Worm (Caenorhabditis elegans) whole organism, late embryonic: ENCODE results near the gene Y24F12A.1.

Source experiments
- F13H6.1 ChIP-seq: sonication (generic microtip); optimal IDR thresholded peaks from 2 replicates; lab custom pipeline; 2016; ENCODE audit warnings: missing genetic modification characterization, missing compliant biosample characterization
- K02D7.2 ChIP-seq: sonication (generic microtip); optimal IDR thresholded peaks from 2 replicates; lab custom pipeline; 2017; ENCODE audit warnings: mild to moderate bottlenecking, missing genetic modification characterization, missing compliant biosample characterization
- K09A11.1 ChIP-seq: sonication (generic microtip); optimal IDR thresholded peaks from 2 replicates; lab custom pipeline; 2017; ENCODE audit warnings: antibody characterized with exemption, mild to moderate bottlenecking, missing genetic modification characterization, missing compliant biosample characterization; ENCODE audit not compliant: insufficient read depth
- T23F11.4 ChIP-seq: fragments of 200-800 bp; sonication (Bioruptor generic); optimal IDR thresholded peaks from 2 replicates; lab custom pipeline; 2018; ENCODE audit warnings: mild to moderate bottlenecking, missing genetic modification characterization, missing compliant biosample characterization
- ama-1 ChIP-seq: fragments of 150-350 bp; optimal IDR thresholded peaks from 2 replicates; lab custom pipeline; 2014
- ceh-18 ChIP-seq: sonication (generic microtip); optimal IDR thresholded peaks from 2 replicates; lab custom pipeline; 2016; ENCODE audit warnings: missing genetic modification characterization, missing compliant biosample characterization
- ceh-2 ChIP-seq: sonication (generic microtip); optimal IDR thresholded peaks from 2 replicates; lab custom pipeline; 2016; ENCODE audit warnings: missing genotype, missing genetic modification characterization, missing compliant biosample characterization
- ceh-30 ChIP-seq: fragments of 150-350 bp; optimal IDR thresholded peaks from 2 replicates; lab custom pipeline; 2014; ENCODE audit warnings: missing biosample characterization, missing genetic modification characterization
- ceh-31 ChIP-seq: sonication (generic microtip); optimal IDR thresholded peaks from 2 replicates; lab custom pipeline; 2016; ENCODE audit warnings: missing genetic modification characterization, missing compliant biosample characterization
- ceh-45 ChIP-seq: fragments of 200-800 bp; sonication (Bioruptor generic); IDR thresholded peaks from 2 replicates; pipeline ENCODE4 v1.3.6; 2022; ENCODE audit warnings: missing genetic modification reagents, missing genetic modification characterization, missing compliant biosample characterization
- ceh-48 ChIP-seq: sonication (generic microtip); optimal IDR thresholded peaks from 2 replicates; lab custom pipeline; 2016; ENCODE audit warnings: missing genetic modification characterization, inconsistent platforms, missing compliant biosample characterization
- ceh-6 ChIP-seq: fragments of 200-800 bp; sonication (Bioruptor generic); optimal IDR thresholded peaks from 2 replicates; lab custom pipeline; 2018; ENCODE audit warnings: mild to moderate bottlenecking, missing genetic modification characterization, missing compliant biosample characterization
- ceh-9 ChIP-seq: sonication (generic microtip); optimal IDR thresholded peaks from 2 replicates; lab custom pipeline; 2016; ENCODE audit warnings: mild to moderate bottlenecking, missing genetic modification characterization, inconsistent platforms, missing compliant biosample characterization
- che-1 ChIP-seq: sonication (generic microtip); optimal IDR thresholded peaks from 2 replicates; lab custom pipeline; 2016; ENCODE audit warnings: mild to moderate bottlenecking, missing genetic modification characterization, missing compliant biosample characterization
- dmd-4 ChIP-seq: sonication (generic microtip); optimal IDR thresholded peaks from 2 replicates; lab custom pipeline; 2016; ENCODE audit warnings: borderline replicate concordance, missing genetic modification characterization, missing compliant biosample characterization
- elt-2 ChIP-seq: sonication (generic microtip); optimal IDR thresholded peaks from 2 replicates; lab custom pipeline; 2016; ENCODE audit warnings: missing genetic modification reagents, missing genetic modification characterization, missing compliant biosample characterization
- fkh-6 ChIP-seq: sonication (generic microtip); optimal IDR thresholded peaks from 2 replicates; lab custom pipeline; 2016; ENCODE audit warnings: missing genetic modification characterization, missing compliant biosample characterization
- gmeb-2 ChIP-seq: sonication (generic microtip); optimal IDR thresholded peaks from 2 replicates; lab custom pipeline; 2016; ENCODE audit warnings: missing genetic modification characterization, inconsistent platforms, missing compliant biosample characterization
- hlh-15 ChIP-seq: sonication (generic microtip); optimal IDR thresholded peaks from 2 replicates; lab custom pipeline; 2016; ENCODE audit warnings: missing genetic modification characterization, missing compliant biosample characterization
- hlh-30 ChIP-seq: sonication (generic microtip); optimal IDR thresholded peaks from 2 replicates; lab custom pipeline; 2017; ENCODE audit warnings: antibody characterized with exemption, missing genetic modification characterization, missing compliant biosample characterization; ENCODE audit not compliant: insufficient read depth
- hlh-6 ChIP-seq: sonication (generic microtip); optimal IDR thresholded peaks from 2 replicates; lab custom pipeline; 2016; ENCODE audit warnings: missing genotype, missing genetic modification characterization, missing compliant biosample characterization
- lim-6 ChIP-seq: sonication (generic microtip); optimal IDR thresholded peaks from 2 replicates; lab custom pipeline; 2016; ENCODE audit warnings: missing genetic modification characterization, missing compliant biosample characterization
- lin-11 ChIP-seq: fragments of 200-800 bp; sonication (Bioruptor generic); optimal IDR thresholded peaks from 2 replicates; lab custom pipeline; 2018; ENCODE audit warnings: mild to moderate bottlenecking, missing genetic modification characterization, missing compliant biosample characterization
- nfya-1 ChIP-seq: sonication (generic microtip); optimal IDR thresholded peaks from 2 replicates; lab custom pipeline; 2017; ENCODE audit warnings: missing genetic modification characterization, mild to moderate bottlenecking, missing compliant biosample characterization, antibody characterized with exemption, moderate library complexity
- nhr-232 ChIP-seq: sonication (generic microtip); optimal IDR thresholded peaks from 2 replicates; lab custom pipeline; 2016; ENCODE audit warnings: missing genetic modification characterization, missing compliant biosample characterization
- npax-4 ChIP-seq: sonication (generic microtip); optimal IDR thresholded peaks from 2 replicates; lab custom pipeline; 2016; ENCODE audit warnings: missing genetic modification characterization, missing compliant biosample characterization
- pag-3 ChIP-seq: sonication (generic microtip); optimal IDR thresholded peaks from 2 replicates; lab custom pipeline; 2016; ENCODE audit warnings: missing compliant biosample characterization, missing genetic modification characterization, borderline replicate concordance
- pat-9 ChIP-seq: fragments of 200-800 bp; sonication (Bioruptor generic); optimal IDR thresholded peaks from 2 replicates; lab custom pipeline; 2018; ENCODE audit warnings: mild to moderate bottlenecking, missing genetic modification characterization, moderate library complexity, missing compliant biosample characterization
- pax-1 ChIP-seq: fragments of 150-350 bp; optimal IDR thresholded peaks from 2 replicates; lab custom pipeline; 2014; ENCODE audit warnings: missing biosample characterization, missing genetic modification characterization
- pha-2 ChIP-seq: sonication (generic microtip); optimal IDR thresholded peaks from 2 replicates; lab custom pipeline; 2017; ENCODE audit warnings: mild to moderate bottlenecking, missing genetic modification characterization, missing compliant biosample characterization
- pha-4 ChIP-seq: fragments of 150-350 bp; optimal IDR thresholded peaks from 2 replicates; lab custom pipeline; 2018; ENCODE audit warnings: missing biosample characterization, missing genetic modification reagents, missing genetic modification characterization
- pqm-1 ChIP-seq: sonication (generic microtip); optimal IDR thresholded peaks from 2 replicates; lab custom pipeline; 2016; ENCODE audit warnings: missing genetic modification characterization, missing compliant biosample characterization
- pros-1 ChIP-seq: fragments of 150-350 bp; optimal IDR thresholded peaks from 2 replicates; lab custom pipeline; 2014; ENCODE audit warnings: missing biosample characterization, missing genetic modification reagents, missing genetic modification characterization
- ref-2 ChIP-seq: sonication (generic microtip); optimal IDR thresholded peaks from 2 replicates; lab custom pipeline; 2016; ENCODE audit warnings: missing genetic modification characterization, missing compliant biosample characterization
- rnt-1 ChIP-seq: sonication (generic microtip); optimal IDR thresholded peaks from 2 replicates; lab custom pipeline; 2016; ENCODE audit warnings: missing genetic modification characterization, missing compliant biosample characterization
- sdc-2 ChIP-seq: sonication (generic microtip); optimal IDR thresholded peaks from 2 replicates; lab custom pipeline; 2016; ENCODE audit warnings: missing genotype, missing genetic modification characterization, missing compliant biosample characterization
- syd-9 ChIP-seq: sonication (generic microtip); optimal IDR thresholded peaks from 2 replicates; lab custom pipeline; 2016; ENCODE audit warnings: mild to moderate bottlenecking, missing genetic modification characterization, moderate library complexity, missing compliant biosample characterization
- tbx-2 ChIP-seq: sonication (generic microtip); optimal IDR thresholded peaks from 2 replicates; lab custom pipeline; 2016; ENCODE audit warnings: missing genetic modification characterization, missing compliant biosample characterization
- tbx-7 ChIP-seq: sonication (generic microtip); optimal IDR thresholded peaks from 2 replicates; lab custom pipeline; 2016; ENCODE audit warnings: missing genotype, missing genetic modification characterization, missing compliant biosample characterization
- unc-42 ChIP-seq: sonication (generic microtip); optimal IDR thresholded peaks from 2 replicates; lab custom pipeline; 2016; ENCODE audit warnings: missing genotype, missing genetic modification characterization, missing compliant biosample characterization
- unc-55 ChIP-seq: sonication (generic microtip); optimal IDR thresholded peaks from 2 replicates; lab custom pipeline; 2017; ENCODE audit warnings: missing biosample characterization, missing genetic modification reagents, missing genetic modification characterization
- zip-5 ChIP-seq: sonication (generic microtip); optimal IDR thresholded peaks from 2 replicates; lab custom pipeline; 2016; ENCODE audit warnings: missing genetic modification characterization, missing compliant biosample characterization

Gene Y24F12A.1

DNA sequence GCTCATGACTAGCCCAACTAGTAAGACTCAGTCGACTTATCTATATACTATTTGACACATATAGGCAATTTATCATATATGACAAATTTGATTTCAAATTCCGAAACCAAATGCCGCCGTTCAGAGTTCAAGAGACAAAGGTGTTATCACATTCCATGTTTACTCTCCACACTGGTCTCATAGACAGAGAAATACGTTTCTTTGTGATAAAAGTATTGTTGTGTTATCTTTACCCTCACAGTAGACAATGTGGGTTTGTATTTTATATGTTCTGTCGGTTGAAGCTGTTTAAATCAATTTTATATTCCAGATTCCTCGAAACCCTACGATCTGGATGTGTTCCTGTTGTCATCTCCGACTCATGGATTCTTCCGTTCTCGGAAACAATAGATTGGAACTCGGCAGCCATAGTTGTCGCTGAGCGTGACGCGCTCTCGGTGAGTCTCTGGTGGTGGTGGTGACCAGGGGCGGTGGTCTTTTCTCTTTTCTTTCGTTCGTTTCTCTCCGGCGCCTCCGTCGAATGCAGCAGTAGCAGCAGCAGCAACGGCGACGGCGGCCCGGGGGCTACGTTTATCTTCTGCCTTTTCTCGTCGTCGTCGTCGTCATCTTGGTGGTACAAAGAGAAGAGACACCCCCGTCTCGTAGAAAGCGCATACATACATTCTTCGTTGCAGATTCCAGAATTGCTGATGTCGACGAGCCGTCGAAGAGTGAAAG is 22.4 kb upstream of the Y24F12A.1 start:
- no peak for TF ChIP-seq pros-1 (tag; lab: Kevin White, UChicago)
- TF ChIP-seq pha-2, result no peak
- no peak for TF ChIP-seq nfya-1 (tag; lab: Kevin White, UChicago)
- TF ChIP-seq ceh-31, result peak; percentile 25
- TF ChIP-seq elt-2 (tag; lab: Kevin White, UChicago), result peak; percentile 75

ce11 chrIV:11583906-11584378 is 21.1 kb upstream of the Y24F12A.1 start, which contains the start of gene F12F6.1:
Gene F12F6.1 (plus strand): TSS chrIV:11583956.
- TF ChIP-seq hlh-6 (no peak), ceh-31 (peak; percentile 48), hlh-30 (tag; lab: Kevin White, UChicago) (no peak), che-1 (tag; lab: Kevin White, UChicago) (no peak), lin-11 (no peak), K02D7.2 (tag; lab: Kevin White, UChicago) (no peak), ceh-2 (tag; lab: Kevin White, UChicago) (no peak), pqm-1 (tag; lab: Kevin White, UChicago) (no peak), sdc-2 (no peak), K09A11.1 (tag; lab: Kevin White, UChicago) (no peak), ama-1 (lab: Kevin White, UChicago) (no peak), pha-2 (no peak), hlh-15 (tag; lab: Kevin White, UChicago) (no peak), nfya-1 (tag; lab: Kevin White, UChicago) (peak; percentile 40), ceh-9 (tag; lab: Kevin White, UChicago) (no peak), ref-2 (tag; lab: Kevin White, UChicago) (peak; percentile 15), ceh-6 (peak; percentile 46), ceh-48 (tag; lab: Kevin White, UChicago) (no peak), ceh-45 (0 out of 2 replicates have a peak, but pooled peaks have one; percentile 37), nhr-232 (tag; lab: Kevin White, UChicago) (peak; percentile 17), T23F11.4 (GFP tag; lab: Kevin White, UChicago) (peak; percentile 31), tbx-7 (no peak), elt-2 (tag; lab: Kevin White, UChicago) (peak; percentile 20), tbx-2 (tag; lab: Kevin White, UChicago) (peak; percentile 65), gmeb-2 (tag; lab: Kevin White, UChicago) (no peak), dmd-4 (tag; lab: Kevin White, UChicago) (no peak)

DNA sequence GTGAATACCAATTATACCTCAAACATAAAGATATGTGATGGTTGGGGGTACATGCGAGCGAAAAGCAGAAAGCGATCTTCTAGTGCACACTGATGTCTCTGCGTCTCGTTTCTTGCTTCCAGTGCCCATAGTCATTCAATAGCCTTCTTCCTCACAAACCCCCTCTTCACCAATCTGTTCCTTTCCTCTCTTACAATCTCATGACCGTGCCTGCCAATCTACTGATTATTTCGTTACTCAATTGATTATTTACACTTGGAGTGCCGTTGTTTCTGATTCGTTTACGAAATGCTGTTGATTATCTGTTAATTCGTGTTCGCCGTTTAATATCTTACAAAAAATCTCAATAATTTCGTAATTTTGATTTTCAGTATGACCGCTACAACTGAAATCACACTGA is 20.2 kb upstream of the Y24F12A.1 start:
- TF ChIP-seq K02D7.2 (tag; lab: Kevin White, UChicago), result no peak
- no peak for TF ChIP-seq pat-9 (tag; lab: Kevin White, UChicago)
- TF ChIP-seq ceh-9 (tag; lab: Kevin White, UChicago), result no peak
- TF ChIP-seq ceh-31, result no peak
- no peak for TF ChIP-seq fkh-6
- no peak for TF ChIP-seq rnt-1 (tag; lab: Kevin White, UChicago)
- no peak for TF ChIP-seq ceh-30 (tag; lab: Kevin White, UChicago)
- TF ChIP-seq tbx-7, result no peak
- TF ChIP-seq tbx-2 (tag; lab: Kevin White, UChicago), result no peak
- TF ChIP-seq hlh-30 (tag; lab: Kevin White, UChicago), result no peak
- no peak for TF ChIP-seq nfya-1 (tag; lab: Kevin White, UChicago)
- TF ChIP-seq pax-1 (tag; lab: Kevin White, UChicago), result no peak
- no peak for TF ChIP-seq ceh-18
- no peak for TF ChIP-seq npax-4 (tag; lab: Kevin White, UChicago)
- TF ChIP-seq hlh-6, result no peak
- no peak for TF ChIP-seq lim-6
- TF ChIP-seq gmeb-2 (tag; lab: Kevin White, UChicago), result no peak
- TF ChIP-seq, all 69 proteins: peak for 0

DNA sequence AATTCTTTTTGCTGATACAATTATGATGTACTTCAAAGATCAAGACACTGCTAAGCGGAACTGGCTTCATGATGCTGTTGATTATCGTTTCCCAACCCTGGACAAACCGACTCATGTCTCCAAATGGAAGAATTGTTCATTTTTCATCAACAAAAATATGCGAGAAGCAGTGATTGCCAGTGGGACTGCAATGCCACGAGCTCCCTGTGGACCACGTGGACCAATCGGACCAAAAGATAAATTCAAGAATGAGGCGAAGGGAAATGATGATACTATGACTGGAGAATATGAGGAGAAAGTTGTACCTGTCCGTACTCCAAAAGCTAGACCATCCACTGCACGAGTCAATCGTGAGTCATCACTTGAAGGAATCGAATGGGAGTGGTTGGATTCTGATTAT is 18.6 kb upstream of the Y24F12A.1 start:
- no peak for TF ChIP-seq F13H6.1 (tag; lab: Kevin White, UChicago)
- TF ChIP-seq npax-4 (tag; lab: Kevin White, UChicago), result no peak
- no peak for TF ChIP-seq sdc-2
- no peak for TF ChIP-seq unc-55 (GFP tag; lab: Kevin White, UChicago)
- TF ChIP-seq hlh-6, result no peak
- TF ChIP-seq pha-2, result no peak
- TF ChIP-seq ceh-48 (tag; lab: Kevin White, UChicago), result no peak
- no peak for TF ChIP-seq tbx-7
- TF ChIP-seq ref-2 (tag; lab: Kevin White, UChicago), result no peak
- no peak for TF ChIP-seq ceh-18
- no peak for TF ChIP-seq unc-42
- TF ChIP-seq lim-6, result no peak
- no peak for TF ChIP-seq pag-3
- no peak for TF ChIP-seq syd-9 (tag; lab: Kevin White, UChicago)
- no peak for TF ChIP-seq zip-5 (tag; lab: Kevin White, UChicago)
- no peak for TF ChIP-seq pha-4
